Worm (Caenorhabditis elegans) whole organism, L4 larva: ENCODE data around the gene srh-266.

Experiments used
- ceh-20 ChIP-seq: fragments of 200-800 bp; sonication (Bioruptor generic); IDR thresholded peaks from 2 replicates; pipeline ENCODE4 v1.3.6; 2022; ENCODE audit warnings: missing genetic modification reagents, missing genetic modification characterization, missing compliant biosample characterization
- unc-39 ChIP-seq: sonication (generic microtip); optimal IDR thresholded peaks from 2 replicates; lab custom pipeline; 2017; ENCODE audit warnings: missing biosample characterization, missing genetic modification characterization

- TF ChIP-seq ceh-20 (no peak), unc-39 (tag; lab: Kevin White, UChicago) (no peak)
Measured at ce11 chrV:626321-626720, 38.3 kb upstream of the srh-266 start, which contains the start of gene F48G7.7.
